ENCODE assay signal across 6 worm cellular contexts in genomic region chrX:4462390-4462789, ce11.
TF ChIP-seq lines count a peak whose summit lies in the region.

Gene atg-16.1 (minus strand): TSS chrX:4462465.

TF ChIP-seq in whole organism, L1 larva, 84 proteins besides CTCF, POLR2A, EP300 and RAD21 (continued from another document and continues in another):
- peak; percentile 73 for TF ChIP-seq skn-1 (tag; optimal IDR thresholded peaks at IDR 0.05; lab: Kevin White, UChicago)
- TF ChIP-seq nhr-47 (tag; optimal IDR thresholded peaks at IDR 0.05; lab: Kevin White, UChicago) = peak; percentile 66
- TF ChIP-seq Y116A8C.19 (tag; optimal IDR thresholded peaks at IDR 0.05; lab: Kevin White, UChicago; ENCODE audit: borderline replicate concordance) = no peak
- peak; percentile 2 for TF ChIP-seq jun-1 (tag; optimal IDR thresholded peaks at IDR 0.05; lab: Kevin White, UChicago)
- TF ChIP-seq mab-9 (GFP tag; IDR thresholded peaks at IDR 0.05; lab: Robert Waterston, UW) = no peak
- TF ChIP-seq mdl-1 (tag; optimal IDR thresholded peaks at IDR 0.05; lab: Kevin White, UChicago) = peak in 1 of 2 experiments; percentile 57
- no peak for TF ChIP-seq sup-37 (GFP tag; optimal IDR thresholded peaks at IDR 0.05; lab: Kevin White, UChicago)
- no peak for TF ChIP-seq hlh-17 (GFP tag; optimal IDR thresholded peaks at IDR 0.05; lab: Kevin White, UChicago; ENCODE audit: borderline replicate concordance)
- no peak for TF ChIP-seq zip-4 (GFP tag; optimal IDR thresholded peaks at IDR 0.05; lab: Kevin White, UChicago)
- TF ChIP-seq efl-1 (optimal IDR thresholded peaks at IDR 0.05; lab: Kevin White, UChicago) = peak; percentile 32 to 45
- TF ChIP-seq efl-1 (GFP tag; optimal IDR thresholded peaks at IDR 0.05 in 1 of 2; lab: Kevin White, UChicago) = peak; percentile 25 to 94
- no peak for TF ChIP-seq C04F5.9 (tag; optimal IDR thresholded peaks at IDR 0.05; lab: Kevin White, UChicago)
- peak; percentile 73 for TF ChIP-seq snu-23 (GFP tag; optimal IDR thresholded peaks at IDR 0.05; lab: Kevin White, UChicago)
- no peak for TF ChIP-seq grh-1 (GFP tag; IDR thresholded peaks at IDR 0.05; lab: Robert Waterston, UW)
- TF ChIP-seq ztf-4 (tag; optimal IDR thresholded peaks at IDR 0.05; lab: Kevin White, UChicago) = no peak
- no peak for TF ChIP-seq unc-86 (tag; optimal IDR thresholded peaks at IDR 0.05; lab: Kevin White, UChicago)
- TF ChIP-seq nhr-237 (tag; optimal IDR thresholded peaks at IDR 0.05; lab: Kevin White, UChicago) = no peak
- TF ChIP-seq elt-3 (tag; optimal IDR thresholded peaks at IDR 0.05; lab: Kevin White, UChicago) = peak in 1 of 6 experiments; percentile 35
- no peak for TF ChIP-seq sptf-1 (tag; optimal IDR thresholded peaks at IDR 0.05; lab: Kevin White, UChicago)
- TF ChIP-seq mep-1 (tag; optimal IDR thresholded peaks at IDR 0.05; lab: Kevin White, UChicago) = peak; percentile 87
- TF ChIP-seq unc-98 (GFP tag; IDR thresholded peaks at IDR 0.05; lab: Robert Waterston, UW) = no peak
- TF ChIP-seq lin-39 (tag; optimal IDR thresholded peaks at IDR 0.05; lab: Kevin White, UChicago) = no peak

TF ChIP-seq in whole organism, L2 larva, 48 proteins besides CTCF, POLR2A, EP300 and RAD21 (continued from another document):
- peak; percentile 60 for TF ChIP-seq nhr-129 (tag; optimal IDR thresholded peaks at IDR 0.05; lab: Kevin White, UChicago)
- TF ChIP-seq nhr-21 (tag; optimal IDR thresholded peaks at IDR 0.05; lab: Kevin White, UChicago) = peak; percentile 20
- peak; percentile 44 for TF ChIP-seq sma-9 (GFP tag; optimal IDR thresholded peaks at IDR 0.05; lab: Kevin White, UChicago)
- no peak for TF ChIP-seq sma-9 (tag; optimal IDR thresholded peaks at IDR 0.05; lab: Kevin White, UChicago)
- TF ChIP-seq snpc-4 (tag; optimal IDR thresholded peaks at IDR 0.05; lab: Kevin White, UChicago) = peak; percentile 13
- TF ChIP-seq lsy-2 (tag; optimal IDR thresholded peaks at IDR 0.05; lab: Kevin White, UChicago) = peak in 1 of 2 experiments; percentile 75
- TF ChIP-seq elt-3 (tag; optimal IDR thresholded peaks at IDR 0.05; lab: Kevin White, UChicago) = no peak
- TF ChIP-seq F13H6.1 (tag; optimal IDR thresholded peaks at IDR 0.05; lab: Kevin White, UChicago) = peak; percentile 43
- TF ChIP-seq gmeb-1 (tag; optimal IDR thresholded peaks at IDR 0.05; lab: Kevin White, UChicago) = peak; percentile 14
- TF ChIP-seq nhr-25 (tag; optimal IDR thresholded peaks at IDR 0.05; lab: Kevin White, UChicago) = peak; percentile 58
- TF ChIP-seq unc-55 (GFP tag; optimal IDR thresholded peaks at IDR 0.05; lab: Kevin White, UChicago) = peak; percentile 65

TF ChIP-seq in whole organism, L3 larva, 47 proteins besides CTCF, POLR2A, EP300 and RAD21 (continued from another document):
- TF ChIP-seq nhr-25 (tag; optimal IDR thresholded peaks at IDR 0.05; lab: Kevin White, UChicago) = peak; percentile 52

TF ChIP-seq in whole organism, L4 larva, 104 proteins besides CTCF, POLR2A, EP300 and RAD21 (continued from another document):
- TF ChIP-seq pqm-1 (tag; optimal IDR thresholded peaks at IDR 0.05; lab: Kevin White, UChicago) = peak; percentile 7
- no peak for TF ChIP-seq fos-1 (tag; optimal IDR thresholded peaks at IDR 0.05; lab: Kevin White, UChicago)
- TF ChIP-seq ceh-28 (tag; optimal IDR thresholded peaks at IDR 0.05; lab: Kevin White, UChicago) = no peak
- TF ChIP-seq pha-4 (GFP tag; IDR thresholded peaks at IDR 0.05; lab: Robert Waterston, UW) = no peak
- TF ChIP-seq pha-4 (tag; optimal IDR thresholded peaks at IDR 0.05; lab: Kevin White, UChicago) = peak; percentile 54
- no peak for TF ChIP-seq egl-43 (GFP tag; IDR thresholded peaks at IDR 0.05; lab: Robert Waterston, UW)
- no peak for TF ChIP-seq nhr-42 (GFP tag; IDR thresholded peaks at IDR 0.05; lab: Robert Waterston, UW)
- no peak for TF ChIP-seq Y5F2A.4 (GFP tag; optimal IDR thresholded peaks at IDR 0.05; lab: Kevin White, UChicago)
- TF ChIP-seq ztf-7 (tag; optimal IDR thresholded peaks at IDR 0.05; lab: Kevin White, UChicago) = peak; percentile 3
- no peak for TF ChIP-seq T26A8.4 (GFP tag; IDR thresholded peaks at IDR 0.05; lab: Robert Waterston, UW)
- TF ChIP-seq mes-2 (tag; optimal IDR thresholded peaks at IDR 0.05; lab: Kevin White, UChicago; ENCODE audit: poor library complexity, severe bottlenecking) = peak; percentile 75
- TF ChIP-seq T20F7.1 (GFP tag; optimal IDR thresholded peaks at IDR 0.05; lab: Kevin White, UChicago) = peak; percentile 73
- TF ChIP-seq mep-1 (tag; optimal IDR thresholded peaks at IDR 0.05; lab: Kevin White, UChicago) = peak; percentile 67
- TF ChIP-seq zip-2 (tag; optimal IDR thresholded peaks at IDR 0.05; lab: Kevin White, UChicago) = no peak
- no peak for TF ChIP-seq daf-16 (GFP tag; optimal IDR thresholded peaks at IDR 0.05; lab: Kevin White, UChicago)
- TF ChIP-seq daf-16 (tag; optimal IDR thresholded peaks at IDR 0.05; lab: Kevin White, UChicago) = peak; percentile 47
- no peak for TF ChIP-seq lin-29 (GFP tag; IDR thresholded peaks at IDR 0.05; lab: Robert Waterston, UW)
- TF ChIP-seq dve-1 (tag; optimal IDR thresholded peaks at IDR 0.05; lab: Kevin White, UChicago; ENCODE audit: insufficient read depth) = peak; percentile 70
- peak; percentile 87 for TF ChIP-seq nhr-28 (tag; optimal IDR thresholded peaks at IDR 0.05; lab: Kevin White, UChicago)
- TF ChIP-seq hif-1 (tag; optimal IDR thresholded peaks at IDR 0.05; lab: Kevin White, UChicago) = no peak
- TF ChIP-seq madf-9 (GFP tag; conservative IDR thresholded peaks at IDR 0.05; lab: Robert Waterston, UW) = no peak
- no peak for TF ChIP-seq nhr-48 (tag; optimal IDR thresholded peaks at IDR 0.05; lab: Kevin White, UChicago)
- peak; percentile 45 for TF ChIP-seq dpl-1 (GFP tag; optimal IDR thresholded peaks at IDR 0.05; lab: Kevin White, UChicago)
- no peak for TF ChIP-seq F26F4.8 (GFP tag; conservative IDR thresholded peaks at IDR 0.05; lab: Robert Waterston, UW)
- TF ChIP-seq mdl-1 (tag; optimal IDR thresholded peaks at IDR 0.05; lab: Kevin White, UChicago) = peak in 1 of 2 experiments; percentile 59
- peak; percentile 49 for TF ChIP-seq aha-1 (tag; lab: Kevin White, UChicago)
- TF ChIP-seq hmg-1.1 (GFP tag; IDR thresholded peaks at IDR 0.05; lab: Robert Waterston, UW) = peak; percentile 33; the same call in 1 of the 2 replicates
- TF ChIP-seq snpc-1.2 (GFP tag; IDR thresholded peaks at IDR 0.05; lab: Robert Waterston, UW) = no peak
- TF ChIP-seq ceh-62 (tag; optimal IDR thresholded peaks at IDR 0.05; lab: Kevin White, UChicago) = no peak
- TF ChIP-seq spr-3 (GFP tag; optimal IDR thresholded peaks at IDR 0.05; lab: Kevin White, UChicago) = no peak
- TF ChIP-seq hlh-30 (tag; optimal IDR thresholded peaks at IDR 0.05; lab: Kevin White, UChicago; ENCODE audit: insufficient read depth) = peak; percentile 93

TF ChIP-seq in whole organism, late embryonic, 69 proteins besides CTCF, POLR2A, EP300 and RAD21 (continued from another document):
- TF ChIP-seq nhr-232 (tag; optimal IDR thresholded peaks at IDR 0.05; lab: Kevin White, UChicago) (no peak), npax-4 (tag; optimal IDR thresholded peaks at IDR 0.05; lab: Kevin White, UChicago) (no peak), pros-1 (tag; optimal IDR thresholded peaks at IDR 0.05; lab: Kevin White, UChicago) (no peak), ceh-6 (GFP tag; optimal IDR thresholded peaks at IDR 0.05; lab: Kevin White, UChicago) (no peak), ceh-14 (tag; optimal IDR thresholded peaks at IDR 0.05; lab: Kevin White, UChicago) (peak; percentile 12), pax-1 (tag; optimal IDR thresholded peaks at IDR 0.05; lab: Kevin White, UChicago) (peak; percentile 75), C08G9.2 (tag; optimal IDR thresholded peaks at IDR 0.05; lab: Kevin White, UChicago) (no peak), hlh-30 (tag; optimal IDR thresholded peaks at IDR 0.05; lab: Kevin White, UChicago; ENCODE audit: insufficient read depth) (peak; percentile 61), sox-2 (GFP tag; IDR thresholded peaks at IDR 0.05; lab: Robert Waterston, UW) (no peak), unc-55 (GFP tag; optimal IDR thresholded peaks at IDR 0.05; lab: Kevin White, UChicago) (no peak), ama-1 (optimal IDR thresholded peaks at IDR 0.05; lab: Kevin White, UChicago) (no peak), fax-1 (tag; optimal IDR thresholded peaks at IDR 0.05; lab: Kevin White, UChicago) (no peak)

TF ChIP-seq in whole organism, young adult, 124 proteins besides CTCF, POLR2A, EP300 and RAD21 (continued from another document):
- TF ChIP-seq madf-8 (GFP tag; conservative IDR thresholded peaks at IDR 0.05; lab: Robert Waterston, UW) = no peak
- TF ChIP-seq lin-40 (tag; optimal IDR thresholded peaks at IDR 0.05; lab: Kevin White, UChicago) = peak; percentile 29
- no peak for TF ChIP-seq C06A6.2 (GFP tag; conservative IDR thresholded peaks at IDR 0.05; lab: Robert Waterston, UW)
- TF ChIP-seq lag-1 (GFP tag; IDR thresholded peaks at IDR 0.05; lab: Robert Waterston, UW) = no peak
- TF ChIP-seq ztf-22 (GFP tag; optimal IDR thresholded peaks at IDR 0.05; lab: Kevin White, UChicago) = no peak
- no peak for TF ChIP-seq hlh-12 (tag; optimal IDR thresholded peaks at IDR 0.05; lab: Kevin White, UChicago)
- no peak for TF ChIP-seq ztf-26 (tag; optimal IDR thresholded peaks at IDR 0.05; lab: Kevin White, UChicago)
- TF ChIP-seq lsl-1 (GFP tag; optimal IDR thresholded peaks at IDR 0.05; lab: Kevin White, UChicago) = no peak
- TF ChIP-seq mcd-1 (GFP tag; IDR thresholded peaks at IDR 0.05; lab: Robert Waterston, UW) = peak; percentile 92
- no peak for TF ChIP-seq F57C9.4 (tag; optimal IDR thresholded peaks at IDR 0.05; lab: Kevin White, UChicago)
- no peak for TF ChIP-seq pbrm-1 (GFP tag; IDR thresholded peaks at IDR 0.05; lab: Robert Waterston, UW)
- no peak for TF ChIP-seq unc-62 (GFP tag; optimal IDR thresholded peaks at IDR 0.05; lab: Kevin White, UChicago)
- no peak for TF ChIP-seq let-607 (tag; optimal IDR thresholded peaks at IDR 0.05; lab: Kevin White, UChicago)
- no peak for TF ChIP-seq unc-130 (GFP tag; optimal IDR thresholded peaks at IDR 0.05; lab: Kevin White, UChicago)
- no peak for TF ChIP-seq nfya-1 (tag; optimal IDR thresholded peaks at IDR 0.05; lab: Kevin White, UChicago; ENCODE audit: borderline replicate concordance, insufficient read depth)
- TF ChIP-seq tlf-1 (GFP tag; optimal IDR thresholded peaks at IDR 0.05; lab: Kevin White, UChicago) = no peak
- no peak for TF ChIP-seq nfyb-1 (GFP tag; IDR thresholded peaks at IDR 0.05; lab: Robert Waterston, UW)
- TF ChIP-seq F57A8.1 (GFP tag; optimal IDR thresholded peaks at IDR 0.05; lab: Kevin White, UChicago) = no peak
- TF ChIP-seq Y56A3A.18 (GFP tag; IDR thresholded peaks at IDR 0.05; lab: Robert Waterston, UW) = no peak
- TF ChIP-seq hmg-1.2 (GFP tag; IDR thresholded peaks at IDR 0.05; lab: Robert Waterston, UW) = peak; percentile 29; the same call in 1 of the 2 replicates
- TF ChIP-seq hrde-1 (tag; optimal IDR thresholded peaks at IDR 0.05; lab: Kevin White, UChicago; ENCODE audit: borderline replicate concordance) = no peak
- TF ChIP-seq lir-1 (GFP tag; conservative IDR thresholded peaks at IDR 0.05; lab: Robert Waterston, UW) = no peak
